Worm (Caenorhabditis elegans): Measurements from ENCODE around the gene F58B6.1.
"Not testable (repeated sequence)": the region's sequence is repeated elsewhere in the genome, so short reads cannot be mapped to it uniquely, and the experiment has no call there.

The F58B6.1 gene

ce11 chrIII:1102908-1103307, 12.8 kb downstream of the F58B6.1 start, which contains the start of gene exc-6:
TSS of gene exc-6 (plus strand) at chrIII:1103208.
- TF ChIP-seq dao-5 (tag; optimal IDR thresholded peaks at IDR 0.05) (no peak), him-1 (tag; optimal IDR thresholded peaks at IDR 0.05) (no peak), W03F9.2 (tag; optimal IDR thresholded peaks at IDR 0.05) (no peak)

ce11 chrIII:1099523-1099922, 16.2 kb downstream of the F58B6.1 start:
- no peak for TF ChIP-seq W03F9.2 (tag; optimal IDR thresholded peaks at IDR 0.05)
- TF ChIP-seq him-1 (tag; optimal IDR thresholded peaks at IDR 0.05) = no peak
- TF ChIP-seq dao-5 (tag; optimal IDR thresholded peaks at IDR 0.05) = no peak

ce11 chrIII:1094391-1094790, 21.3 kb downstream of the F58B6.1 start:
- TF ChIP-seq W03F9.2 (tag; optimal IDR thresholded peaks at IDR 0.05) = no peak
- no peak for TF ChIP-seq dao-5 (tag; optimal IDR thresholded peaks at IDR 0.05)
- TF ChIP-seq him-1 (tag; optimal IDR thresholded peaks at IDR 0.05) = no peak

ce11 chrIII:1084971-1085370, 30.8 kb downstream of the F58B6.1 start:
- TF ChIP-seq dao-5 (tag; optimal IDR thresholded peaks at IDR 0.05) (no peak), W03F9.2 (tag; optimal IDR thresholded peaks at IDR 0.05) (no peak), him-1 (tag; optimal IDR thresholded peaks at IDR 0.05) (no peak)

ce11 chrIII:1081101-1081500, 34.6 kb downstream of the F58B6.1 start, which contains the start of gene par-2:
TSS of gene par-2 (plus strand) at chrIII:1081401.
- TF ChIP-seq W03F9.2 (tag; optimal IDR thresholded peaks at IDR 0.05) = no peak

ce11 chrIII:1080536-1080935, 35.2 kb downstream of the F58B6.1 start, which contains the start of the genes rab-18 and kbp-4:
TSS of gene rab-18 (minus strand) at chrIII:1080775.
TSS of gene kbp-4 (plus strand) at chrIII:1080901.
- TF ChIP-seq dao-5 (tag; optimal IDR thresholded peaks at IDR 0.05) (no peak), him-1 (tag; optimal IDR thresholded peaks at IDR 0.05) (peak; percentile 23), W03F9.2 (tag; optimal IDR thresholded peaks at IDR 0.05) (peak; percentile 98)

- TF ChIP-seq W03F9.2, dao-5, him-1 (tag; optimal IDR thresholded peaks at IDR 0.05): not testable (repeated sequence)
Observed at ce11 chrIII:1076383-1076782, 39.3 kb downstream of the F58B6.1 start, which contains the start of gene uaf-1. TSS of gene uaf-1 (minus strand) at chrIII:1076555.

- TF ChIP-seq W03F9.2 (tag; optimal IDR thresholded peaks at IDR 0.05) (no peak), dao-5 (tag; optimal IDR thresholded peaks at IDR 0.05) (no peak), him-1 (tag; optimal IDR thresholded peaks at IDR 0.05) (no peak)
Observed at ce11 chrIII:1074152-1074551, 41.6 kb downstream of the F58B6.1 start.
